Worm (Caenorhabditis elegans): ENCODE data around the gene C46C2.7.

C46C2.7 gene

DNA sequence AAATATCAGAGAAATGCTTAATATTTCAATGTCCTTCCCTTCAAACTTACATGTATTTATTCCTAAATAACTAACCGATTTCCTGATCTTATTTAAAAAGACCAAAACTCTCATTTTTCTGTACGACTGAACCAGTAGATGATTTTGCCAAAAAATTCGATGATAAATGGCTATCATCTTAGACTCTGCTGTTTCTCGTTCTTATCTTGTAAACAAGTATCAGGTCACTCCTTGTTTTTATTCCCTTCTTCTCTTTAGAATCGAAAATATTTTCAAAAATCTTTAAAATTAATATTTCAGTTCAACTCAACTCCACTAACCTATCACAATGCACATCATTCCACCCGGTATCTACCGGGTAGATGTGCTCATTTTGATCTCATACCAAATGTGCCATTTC is 22.8 kb downstream of the C46C2.7 start, which contains the start of gene C46C2.2:
TSS of gene C46C2.2 (plus strand) at position 301 of the 400 bp plus-strand sequence.
- TF ChIP-seq skn-1 (tag; optimal IDR thresholded peaks at IDR 0.05) = no peak
- TF ChIP-seq ceh-28 (tag; optimal IDR thresholded peaks at IDR 0.05) = no peak
- no peak for TF ChIP-seq eor-1 (tag; optimal IDR thresholded peaks at IDR 0.05)
- TF ChIP-seq ceh-9 (tag; optimal IDR thresholded peaks at IDR 0.05) = no peak
- no peak for TF ChIP-seq nhr-28 (tag; optimal IDR thresholded peaks at IDR 0.05)

- TF ChIP-seq lin-39 (tag; optimal IDR thresholded peaks at IDR 0.05) (no peak), jun-1 (tag; optimal IDR thresholded peaks at IDR 0.05) (no peak), eor-1 (tag; optimal IDR thresholded peaks at IDR 0.05) (no peak), sea-2 (GFP tag; optimal IDR thresholded peaks at IDR 0.05) (no peak), zag-1 (tag; optimal IDR thresholded peaks at IDR 0.05) (no peak), ama-1 (optimal IDR thresholded peaks at IDR 0.05) (no peak), lin-15B (tag; optimal IDR thresholded peaks at IDR 0.05) (no peak), snpc-4 (tag; optimal IDR thresholded peaks at IDR 0.05) (no peak), nhr-76 (tag; optimal IDR thresholded peaks at IDR 0.05) (no peak), lsy-12 (tag; optimal IDR thresholded peaks at IDR 0.05) (no peak), skn-1 (tag; optimal IDR thresholded peaks at IDR 0.05) (no peak), nhr-11 (tag; optimal IDR thresholded peaks at IDR 0.05) (no peak), nhr-25 (tag; optimal IDR thresholded peaks at IDR 0.05) (no peak), aly-2 (tag; optimal IDR thresholded peaks at IDR 0.05) (no peak)
These were observed 23.8 kb downstream of the C46C2.7 start for ce11 chrIV:9218415-9218814.

DNA sequence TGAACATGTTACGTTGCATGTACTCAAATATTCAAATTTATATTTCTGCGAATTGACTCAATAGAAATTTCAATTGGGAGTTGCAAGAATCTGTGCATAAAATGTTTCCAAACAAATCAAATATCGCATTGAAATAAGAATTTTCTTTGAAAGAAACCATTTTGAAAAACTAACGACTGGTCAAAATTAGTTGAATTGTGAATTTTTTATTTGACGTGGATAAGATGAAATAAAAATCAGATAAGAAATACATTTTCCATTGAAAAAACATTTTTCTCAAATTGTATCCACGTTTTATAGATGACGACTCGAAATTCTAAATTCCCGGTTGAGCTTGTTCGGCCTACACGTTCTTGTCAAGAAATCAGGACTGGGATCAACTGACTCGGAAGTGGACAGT is 30.2 kb downstream of the C46C2.7 start, which contains the start of gene C46C2.3:
TSS of gene C46C2.3 (plus strand) at position 301 of the 400 bp plus-strand sequence.
- TF ChIP-seq nhr-11 (tag; optimal IDR thresholded peaks at IDR 0.05) (no peak), aly-2 (tag; optimal IDR thresholded peaks at IDR 0.05) (no peak), egl-27 (tag; optimal IDR thresholded peaks at IDR 0.05) (no peak), elt-2 (tag; optimal IDR thresholded peaks at IDR 0.05) (no peak), pha-4 (tag; optimal IDR thresholded peaks at IDR 0.05) (no peak), ceh-28 (tag; optimal IDR thresholded peaks at IDR 0.05) (no peak), mml-1 (tag; optimal IDR thresholded peaks at IDR 0.05) (no peak), unc-62 (GFP tag; optimal IDR thresholded peaks at IDR 0.05) (no peak), nhr-237 (tag; optimal IDR thresholded peaks at IDR 0.05) (no peak), lin-39 (tag; optimal IDR thresholded peaks at IDR 0.05) (no peak), ceh-16 (tag; optimal IDR thresholded peaks at IDR 0.05) (no peak), eor-1 (tag; optimal IDR thresholded peaks at IDR 0.05) (no peak), ceh-82 (tag; optimal IDR thresholded peaks at IDR 0.05) (no peak), ceh-9 (tag; optimal IDR thresholded peaks at IDR 0.05) (no peak)

DNA sequence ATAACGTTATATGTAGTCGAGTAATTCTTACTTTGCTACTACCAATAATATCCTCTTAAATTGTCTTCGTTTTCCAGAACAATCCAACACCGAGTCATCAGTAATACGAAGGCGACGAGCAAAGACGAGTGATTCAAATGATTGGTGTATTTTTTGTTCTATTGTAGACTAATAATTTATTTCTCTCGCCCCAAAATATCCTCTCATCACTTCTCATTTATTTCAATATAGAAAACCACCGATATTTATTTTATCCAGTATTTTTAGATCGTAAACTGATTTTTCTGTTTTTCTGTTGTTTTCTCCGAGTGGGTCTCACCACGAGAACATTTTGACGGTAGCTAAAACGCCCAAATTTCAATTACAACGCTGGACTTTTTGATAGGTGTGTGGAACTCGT is 33.0 kb downstream of the C46C2.7 start:
- TF ChIP-seq zag-1 (tag; optimal IDR thresholded peaks at IDR 0.05) (no peak), ceh-28 (tag; optimal IDR thresholded peaks at IDR 0.05) (no peak), unc-39 (tag; optimal IDR thresholded peaks at IDR 0.05) (no peak), egl-27 (tag; optimal IDR thresholded peaks at IDR 0.05) (no peak), nhr-237 (tag; optimal IDR thresholded peaks at IDR 0.05) (no peak), ceh-82 (tag; optimal IDR thresholded peaks at IDR 0.05) (no peak), fos-1 (tag; optimal IDR thresholded peaks at IDR 0.05) (no peak), lin-15B (tag; optimal IDR thresholded peaks at IDR 0.05) (no peak), eor-1 (tag; optimal IDR thresholded peaks at IDR 0.05) (no peak), elt-3 (tag; optimal IDR thresholded peaks at IDR 0.05) (no peak), skn-1 (tag; optimal IDR thresholded peaks at IDR 0.05) (no peak), lin-39 (tag; optimal IDR thresholded peaks at IDR 0.05) (no peak), fkh-2 (tag; optimal IDR thresholded peaks at IDR 0.05) (no peak)

- TF ChIP-seq elt-1 (tag; optimal IDR thresholded peaks at IDR 0.05) (peak; percentile 77), ama-1 (optimal IDR thresholded peaks at IDR 0.05) (no peak), nhr-23 (tag; optimal IDR thresholded peaks at IDR 0.05) (peak; percentile 43), eor-1 (tag; optimal IDR thresholded peaks at IDR 0.05) (no peak), nhr-43 (tag; optimal IDR thresholded peaks at IDR 0.05; ENCODE audit: poor library complexity, severe bottlenecking) (peak; percentile 31)
These were observed 38.0 kb downstream of the C46C2.7 start, which contains the start of gene Y11D7A.3 for ce11 chrIV:9232421-9233141. Gene Y11D7A.3, plus strand, starts transcription at chrIV:9233091.
